Worm (Caenorhabditis elegans): Measurements from ENCODE around the gene F28F5.4.

DNA sequence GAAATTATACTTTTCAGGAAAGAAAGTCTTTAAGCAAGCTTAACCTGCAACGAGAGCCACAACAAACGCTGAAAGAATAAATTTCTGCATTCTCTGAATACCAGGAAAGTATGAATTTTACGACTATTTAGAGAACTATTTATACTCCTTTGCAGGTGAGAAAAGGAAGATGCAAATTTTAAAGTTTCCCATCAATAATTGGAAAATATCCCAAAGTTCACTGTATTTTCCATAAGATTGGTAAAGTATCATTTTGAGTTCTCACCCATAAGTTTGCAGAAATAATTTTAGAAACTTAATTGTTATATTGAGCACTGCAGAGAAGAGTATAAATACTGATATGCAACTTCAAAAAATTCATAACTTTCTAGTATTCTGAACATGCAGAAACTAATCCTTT is 42.6 kb upstream of the F28F5.4 start, which contains the start of gene clec-158:
- TF ChIP-seq bed-1 (GFP tag; IDR thresholded peaks at IDR 0.05) (no peak), sea-2 (GFP tag; IDR thresholded peaks at IDR 0.05) (no peak), ama-1 (optimal IDR thresholded peaks at IDR 0.05) (no peak), ama-1 (GFP tag; optimal IDR thresholded peaks at IDR 0.05) (no peak)

All from whole organism, young adult.